Worm (Caenorhabditis elegans): ENCODE data around the gene grl-12.

ce11 chrV:8668224-8668623, 31.4 kb upstream of the grl-12 start:
- TF ChIP-seq ces-1 (GFP tag; optimal IDR thresholded peaks at IDR 0.05): no peak
- TF ChIP-seq nhr-28 (tag; optimal IDR thresholded peaks at IDR 0.05): no peak
- peak; percentile 50 for TF ChIP-seq blmp-1 (tag; optimal IDR thresholded peaks at IDR 0.05)
- TF ChIP-seq mep-1 (tag; optimal IDR thresholded peaks at IDR 0.05): no peak
- no peak for TF ChIP-seq lsy-2 (tag; optimal IDR thresholded peaks at IDR 0.05)
- no peak for TF ChIP-seq unc-39 (tag; optimal IDR thresholded peaks at IDR 0.05)
- TF ChIP-seq lin-32 (GFP tag; optimal IDR thresholded peaks at IDR 0.05): no peak
- no peak for TF ChIP-seq lin-13 (tag; optimal IDR thresholded peaks at IDR 0.05)

Data from whole organism, mixed stage, embryonic.